Worm (Caenorhabditis elegans) whole organism, L2 larva: ENCODE results near the gene Y81B9A.1.

ENCODE experiments used
- F13H6.1 ChIP-seq: sonication (generic microtip); optimal IDR thresholded peaks from 2 replicates; lab custom pipeline; 2016; ENCODE audit warnings: missing genetic modification characterization, missing compliant biosample characterization
- ZK546.5 ChIP-seq: sonication (generic microtip); optimal IDR thresholded peaks from 2 replicates; lab custom pipeline; 2017; ENCODE audit warnings: missing biosample characterization, missing genetic modification characterization
- egl-27 ChIP-seq: sonication (generic microtip); optimal IDR thresholded peaks from 3 replicates; lab custom pipeline; 2017; ENCODE audit warnings: missing biosample characterization, missing genetic modification reagents, missing genetic modification characterization
- gmeb-1 ChIP-seq: fragments of 150-350 bp; optimal IDR thresholded peaks from 2 replicates; lab custom pipeline; 2014; ENCODE audit warnings: missing biosample characterization, missing genetic modification characterization
- lin-39 ChIP-seq: fragments of 150-350 bp; optimal IDR thresholded peaks from 2 replicates; lab custom pipeline; 2014; ENCODE audit warnings: missing biosample characterization, missing genetic modification reagents, missing genetic modification characterization
- nhr-11 ChIP-seq: fragments of 150-350 bp; optimal IDR thresholded peaks from 2 replicates; lab custom pipeline; 2014; ENCODE audit warnings: missing biosample characterization, missing genetic modification characterization
- nhr-237 ChIP-seq: fragments of 150-350 bp; optimal IDR thresholded peaks from 2 replicates; lab custom pipeline; 2014; ENCODE audit warnings: missing biosample characterization, missing genetic modification characterization
- nhr-6 ChIP-seq: fragments of 150-350 bp; optimal IDR thresholded peaks from 2 replicates; lab custom pipeline; 2014; ENCODE audit warnings: missing biosample characterization, missing genetic modification characterization
- sem-4 ChIP-seq: fragments of 150-350 bp; optimal IDR thresholded peaks from 2 replicates; lab custom pipeline; 2014; ENCODE audit warnings: missing biosample characterization, missing genetic modification reagents, missing genetic modification characterization
- unc-39 ChIP-seq: fragments of 150-350 bp; optimal IDR thresholded peaks from 2 replicates; lab custom pipeline; 2014; ENCODE audit warnings: missing biosample characterization, missing genetic modification characterization
- unc-62 ChIP-seq: fragments of 150-350 bp; optimal IDR thresholded peaks from 2 replicates; lab custom pipeline; 2014; ENCODE audit warnings: missing biosample characterization, missing genetic modification reagents, missing genetic modification characterization
- zag-1 ChIP-seq: fragments of 150-350 bp; optimal IDR thresholded peaks from 2 replicates; lab custom pipeline; 2014; ENCODE audit warnings: missing biosample characterization, missing genetic modification characterization

- TF ChIP-seq nhr-6 (tag; lab: Kevin White, UChicago), result no peak
- no peak for TF ChIP-seq nhr-11 (tag; lab: Kevin White, UChicago)
- no peak for TF ChIP-seq gmeb-1 (tag; lab: Kevin White, UChicago)
- TF ChIP-seq lin-39 (tag; lab: Kevin White, UChicago), result no peak
- no peak for TF ChIP-seq unc-39 (tag; lab: Kevin White, UChicago)
- no peak for TF ChIP-seq sem-4 (tag; lab: Kevin White, UChicago)
- TF ChIP-seq F13H6.1 (tag; lab: Kevin White, UChicago), result no peak
- TF ChIP-seq ZK546.5 (tag; lab: Kevin White, UChicago), result no peak
- TF ChIP-seq zag-1 (tag; lab: Kevin White, UChicago), result no peak
- no peak for TF ChIP-seq unc-62
- no peak for TF ChIP-seq egl-27
- no peak for TF ChIP-seq nhr-237 (tag; lab: Kevin White, UChicago)
These were observed 14.5 kb downstream of the Y81B9A.1 start for ce11 chrX:9206731-9207130.
